Worm (Caenorhabditis elegans) whole organism, L1 larva: ENCODE data around the gene F22E5.2.

Experiments
- ama-1 ChIP-seq: fragments of 150-350 bp; optimal IDR thresholded peaks from 2 replicates; lab custom pipeline; 2014
- blmp-1 ChIP-seq: fragments of 150-350 bp; optimal IDR thresholded peaks from 2 replicates; lab custom pipeline; 2014; ENCODE audit warnings: missing biosample characterization, missing genetic modification characterization
- ces-1 ChIP-seq: fragments of 150-350 bp; optimal IDR thresholded peaks from 2 replicates; lab custom pipeline; 2014; ENCODE audit warnings: missing biosample characterization, missing genetic modification reagents, missing genetic modification characterization
- efl-3 ChIP-seq: fragments of 200-800 bp; sonication (Bioruptor generic); optimal IDR thresholded peaks from 2 replicates; lab custom pipeline; 2018; ENCODE audit warnings: mild to moderate bottlenecking, missing genetic modification characterization, missing compliant biosample characterization
- lir-3 ChIP-seq: sonication (generic microtip); optimal IDR thresholded peaks from 2 replicates; lab custom pipeline; 2016; ENCODE audit warnings: mild to moderate bottlenecking, missing genetic modification characterization, moderate library complexity, missing compliant biosample characterization; ENCODE audit not compliant: poor library complexity
- nhr-12 ChIP-seq: sonication (generic microtip); optimal IDR thresholded peaks from 2 replicates; lab custom pipeline; 2017; ENCODE audit warnings: missing biosample characterization, missing genetic modification characterization
- nhr-19 ChIP-seq: fragments of 200-800 bp; sonication (Bioruptor generic); conservative IDR thresholded peaks from 2 replicates; pipeline ENCODE4 v1.3.6; 2022; ENCODE audit warnings: missing genetic modification characterization, missing compliant biosample characterization
- nhr-237 ChIP-seq: fragments of 150-350 bp; optimal IDR thresholded peaks from 2 replicates; lab custom pipeline; 2014; ENCODE audit warnings: missing biosample characterization, missing genetic modification characterization
- nhr-76 ChIP-seq: sonication (generic microtip); optimal IDR thresholded peaks from 2 replicates; lab custom pipeline; 2017; ENCODE audit warnings: missing biosample characterization, missing genetic modification characterization
- pag-3 ChIP-seq: sonication (generic microtip); optimal IDR thresholded peaks from 2 replicates; lab custom pipeline; 2017; ENCODE audit warnings: missing genetic modification characterization, mild to moderate bottlenecking, missing compliant biosample characterization, antibody characterized with exemption, borderline replicate concordance; ENCODE audit not compliant: insufficient read depth
- rnt-1 ChIP-seq: sonication (generic microtip); optimal IDR thresholded peaks from 2 replicates; lab custom pipeline; 2016; ENCODE audit warnings: mild to moderate bottlenecking, missing genetic modification characterization, moderate library complexity, missing compliant biosample characterization
- unc-130 ChIP-seq: fragments of 150-350 bp; optimal IDR thresholded peaks from 2 replicates; lab custom pipeline; 2017; ENCODE audit warnings: missing biosample characterization, missing genetic modification characterization, inconsistent platforms
- unc-62 ChIP-seq: fragments of 150-350 bp; optimal IDR thresholded peaks from 2 replicates; lab custom pipeline; 2014; ENCODE audit warnings: missing biosample characterization, missing genetic modification reagents, missing genetic modification characterization
- ztf-4 ChIP-seq: fragments of 150-350 bp; optimal IDR thresholded peaks from 2 replicates; lab custom pipeline; 2014; ENCODE audit warnings: missing biosample characterization, missing genetic modification characterization

DNA sequence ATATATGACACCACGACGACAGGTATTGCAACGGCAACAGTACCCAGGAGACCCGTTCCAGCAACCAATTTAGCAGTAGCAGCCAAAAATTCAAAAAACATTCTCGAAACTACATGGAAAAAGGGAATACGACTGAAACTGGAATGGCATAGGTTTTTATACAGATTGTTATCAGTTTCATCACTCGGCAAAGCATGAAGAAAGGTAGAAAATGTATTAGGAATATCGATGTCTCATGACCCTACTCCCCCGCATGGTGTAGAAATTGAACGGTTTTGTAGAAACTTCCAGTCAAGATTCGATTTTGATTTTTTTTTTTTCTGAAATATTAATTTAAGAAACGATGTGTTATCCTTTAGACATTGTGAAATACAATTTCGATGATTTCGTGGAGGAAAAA lies 45.7 kb downstream of the F22E5.2 start, which contains the start of gene T05A8.2:
- no peak for TF ChIP-seq lir-3 (tag; lab: Kevin White, UChicago)
- TF ChIP-seq ces-1 = no peak
- no peak for TF ChIP-seq nhr-12 (tag; lab: Kevin White, UChicago)
- no peak for TF ChIP-seq efl-3 (GFP tag; lab: Kevin White, UChicago)
- no peak for TF ChIP-seq nhr-237
- TF ChIP-seq ztf-4 = no peak
- TF ChIP-seq ama-1 = no peak
- no peak for TF ChIP-seq blmp-1
- TF ChIP-seq nhr-19 (GFP tag; lab: Robert Waterston, UW) = no peak
- TF ChIP-seq pag-3 (tag; lab: Kevin White, UChicago) = no peak
- TF ChIP-seq unc-62 = no peak
- no peak for TF ChIP-seq nhr-76 (tag; lab: Kevin White, UChicago)
- TF ChIP-seq unc-130 (tag; lab: Kevin White, UChicago) = no peak
- TF ChIP-seq rnt-1 (tag; lab: Kevin White, UChicago) = no peak
